Fruit fly (Drosophila melanogaster) whole organism, embryonic: ENCODE data around the gene Acat2.

Experiments
- B-H2 ChIP-seq: fragments of 200-800 bp; sonication (Bioruptor generic); optimal IDR thresholded peaks from 2 replicates; lab custom pipeline; 2018; ENCODE audit warnings: missing biosample characterization, mild to moderate bottlenecking, missing genetic modification characterization
- CG11247 ChIP-seq: fragments of 200-800 bp; sonication (Bioruptor generic); IDR thresholded peaks from 2 replicates; pipeline ENCODE4 v1.3.6; 2022; ENCODE audit warnings: missing biosample characterization, missing genetic modification characterization
- CG12071 ChIP-seq: fragments of 200-800 bp; sonication (Bioruptor generic); optimal IDR thresholded peaks from 3 replicates; lab custom pipeline; 2018; ENCODE audit warnings: missing biosample characterization, mild to moderate bottlenecking, missing genetic modification characterization
- CG12219 ChIP-seq: fragments of 200-800 bp; sonication (Bioruptor generic); optimal IDR thresholded peaks from 3 replicates; lab custom pipeline; 2018; ENCODE audit warnings: missing biosample characterization, mild to moderate bottlenecking, missing genetic modification characterization
- CG12769 ChIP-seq: fragments of 200-800 bp; sonication (Bioruptor generic); optimal IDR thresholded peaks from 2 replicates; lab custom pipeline; 2019; ENCODE audit warnings: missing biosample characterization, mild to moderate bottlenecking, missing genetic modification characterization, moderate library complexity
- CG14667 ChIP-seq: fragments of 200-800 bp; sonication (Bioruptor generic); IDR thresholded peaks from 2 replicates; pipeline ENCODE4 v1.3.6; 2022; ENCODE audit warnings: missing biosample characterization, missing genetic modification characterization
- CG17328 ChIP-seq: fragments of 200-800 bp; sonication (Bioruptor generic); IDR thresholded peaks from 2 replicates; pipeline ENCODE4 v1.3.6; 2022; ENCODE audit warnings: missing biosample characterization, missing genetic modification characterization
- CG17568 ChIP-seq: fragments of 200-800 bp; sonication (Bioruptor generic); optimal IDR thresholded peaks from 2 replicates; lab custom pipeline; 2018; ENCODE audit warnings: missing biosample characterization, mild to moderate bottlenecking, missing genetic modification characterization, moderate library complexity
- CG2712 ChIP-seq: fragments of 200-800 bp; optimal IDR thresholded peaks from 3 replicates; lab custom pipeline; 2019; ENCODE audit warnings: missing biosample characterization, mild to moderate bottlenecking, missing genetic modification characterization, moderate library complexity
- CG34224 ChIP-seq: fragments of 200-800 bp; sonication (Bioruptor generic); IDR thresholded peaks from 3 replicates; pipeline ENCODE4 v1.3.6; 2022; ENCODE audit warnings: missing biosample characterization, missing genetic modification characterization; ENCODE audit not compliant: partially characterized antibody
- CG4424 ChIP-seq: fragments of 200-800 bp; sonication (Bioruptor generic); optimal IDR thresholded peaks from 3 replicates; lab custom pipeline; 2016; ENCODE audit warnings: missing biosample characterization, missing genetic modification characterization
- CG4820 ChIP-seq: fragments of 200-800 bp; sonication (Bioruptor generic); optimal IDR thresholded peaks from 3 replicates; lab custom pipeline; 2016; ENCODE audit warnings: missing biosample characterization, missing genetic modification characterization
- CG6254 ChIP-seq: fragments of 200-800 bp; sonication (Bioruptor generic); optimal IDR thresholded peaks from 3 replicates; lab custom pipeline; 2017; ENCODE audit warnings: mild to moderate bottlenecking, missing biosample characterization, missing genetic modification reagents, missing genetic modification characterization
- CG7372 ChIP-seq: fragments of 200-800 bp; sonication (Bioruptor generic); IDR thresholded peaks from 2 replicates; pipeline ENCODE4 v1.3.6; 2022; ENCODE audit warnings: missing biosample characterization, missing genetic modification characterization
- CG7839 ChIP-seq: fragments of 200-800 bp; sonication (Bioruptor generic); optimal IDR thresholded peaks from 3 replicates; lab custom pipeline; 2018; ENCODE audit warnings: missing biosample characterization, mild to moderate bottlenecking, missing genetic modification characterization, moderate library complexity
- CG8290 ChIP-seq, 3 experiments: fragments of 200-800 bp; sonication (Bioruptor generic); optimal IDR thresholded peaks; 2 replicates each; lab custom pipeline; 2016 to 2019; ENCODE audit warnings: missing biosample characterization in 3 of 3, missing genetic modification characterization in 3 of 3, mild to moderate bottlenecking in 2 of 3, moderate library complexity in 1 of 3
- CG8359 ChIP-seq: fragments of 200-800 bp; sonication (Bioruptor generic); optimal IDR thresholded peaks from 2 replicates; lab custom pipeline; 2017; ENCODE audit warnings: missing biosample characterization, mild to moderate bottlenecking, missing genetic modification characterization, borderline replicate concordance
- CG8388 ChIP-seq: fragments of 200-800 bp; sonication (Bioruptor generic); optimal IDR thresholded peaks from 2 replicates; lab custom pipeline; 2019; ENCODE audit warnings: missing biosample characterization, mild to moderate bottlenecking, missing genetic modification characterization, moderate library complexity
- Deaf1 ChIP-seq: fragments of 200-800 bp; optimal IDR thresholded peaks from 3 replicates; lab custom pipeline; 2019; ENCODE audit warnings: missing biosample characterization, mild to moderate bottlenecking, missing genetic modification characterization, moderate library complexity
- Dek ChIP-seq: fragments of 200-800 bp; sonication (Bioruptor generic); optimal IDR thresholded peaks from 3 replicates; lab custom pipeline; 2019; ENCODE audit warnings: missing biosample characterization, mild to moderate bottlenecking, missing genetic modification characterization, moderate library complexity
- Dip3 ChIP-seq: fragments of 200-800 bp; sonication (Bioruptor generic); optimal IDR thresholded peaks from 3 replicates; lab custom pipeline; 2016; ENCODE audit warnings: missing biosample characterization, missing genetic modification characterization
- GATAe ChIP-seq: fragments of 200-800 bp; sonication (Bioruptor generic); conservative IDR thresholded peaks from 2 replicates; pipeline ENCODE4 v1.3.6; 2022; ENCODE audit warnings: missing biosample characterization, missing genetic modification characterization
- Hmr ChIP-seq: fragments of 200-800 bp; sonication (Bioruptor generic); optimal IDR thresholded peaks from 3 replicates; lab custom pipeline; 2017; ENCODE audit warnings: mild to moderate bottlenecking, missing biosample characterization, missing genetic modification reagents, missing genetic modification characterization
- Hsf ChIP-seq: fragments of 200-800 bp; sonication (Bioruptor generic); optimal IDR thresholded peaks from 3 replicates; lab custom pipeline; 2016; ENCODE audit warnings: missing biosample characterization, missing genetic modification characterization
- Meics ChIP-seq: fragments of 200-800 bp; sonication (Bioruptor generic); optimal IDR thresholded peaks from 2 replicates; lab custom pipeline; 2017; ENCODE audit warnings: missing biosample characterization, mild to moderate bottlenecking, missing genetic modification characterization
- Neu2 ChIP-seq: fragments of 200-800 bp; sonication (Bioruptor generic); optimal IDR thresholded peaks from 3 replicates; lab custom pipeline; 2016; ENCODE audit warnings: missing biosample characterization, missing genetic modification characterization, borderline replicate concordance
- bsh ChIP-seq, 2 experiments: fragments of 200-800 bp; sonication (Bioruptor generic); optimal IDR thresholded peaks; 2 replicates each; lab custom pipeline; 2017 to 2018; ENCODE audit warnings: mild to moderate bottlenecking in 2 of 2, missing biosample characterization in 2 of 2, missing genetic modification characterization in 2 of 2, moderate library complexity in 1 of 2
- btn ChIP-seq: fragments of 200-800 bp; sonication (Bioruptor generic); optimal IDR thresholded peaks from 2 replicates; lab custom pipeline; 2016; ENCODE audit warnings: missing biosample characterization, missing genetic modification characterization
- chn ChIP-seq: fragments of 200-800 bp; sonication (Bioruptor generic); optimal IDR thresholded peaks from 2 replicates; lab custom pipeline; 2016; ENCODE audit warnings: missing biosample characterization, missing genetic modification characterization
- corto ChIP-seq: fragments of 200-800 bp; sonication (Bioruptor generic); optimal IDR thresholded peaks from 2 replicates; lab custom pipeline; 2016; ENCODE audit warnings: missing biosample characterization, mild to moderate bottlenecking, missing genetic modification characterization, moderate library complexity
- emc ChIP-seq: fragments of 200-800 bp; sonication (Bioruptor generic); optimal IDR thresholded peaks from 2 replicates; lab custom pipeline; 2016; ENCODE audit warnings: missing biosample characterization, missing genetic modification characterization
- esg ChIP-seq: fragments of 200-800 bp; sonication (Bioruptor generic); conservative IDR thresholded peaks from 2 replicates; pipeline ENCODE4 v1.3.6; 2022; ENCODE audit warnings: missing biosample characterization, missing genetic modification characterization
- gem ChIP-seq: fragments of 200-800 bp; sonication (Bioruptor generic); optimal IDR thresholded peaks from 2 replicates; lab custom pipeline; 2019; ENCODE audit warnings: missing biosample characterization, mild to moderate bottlenecking, missing genetic modification characterization, moderate library complexity
- grn ChIP-seq: fragments of 200-800 bp; sonication (Bioruptor generic); optimal IDR thresholded peaks from 3 replicates; lab custom pipeline; 2017; ENCODE audit warnings: missing biosample characterization, missing genetic modification characterization
- her ChIP-seq: fragments of 200-800 bp; sonication (Bioruptor generic); optimal IDR thresholded peaks from 2 replicates; lab custom pipeline; 2016; ENCODE audit warnings: missing biosample characterization, missing genetic modification characterization
- hkb ChIP-seq, 2 experiments: fragments of 200-800 bp in 1 of 2; fragments of >200 bp in 1 of 2; sonication (Bioruptor generic) in 1 of 2; IDR thresholded peaks in 1 of 2; optimal IDR thresholded peaks in 1 of 2; 2 replicates each; pipeline versions ENCODE4 v1.3.6 to Lab custom; 2017 to 2022; ENCODE audit warnings: missing biosample characterization in 1 of 2, missing genetic modification characterization in 1 of 2
- jumu ChIP-seq: fragments of 200-800 bp; sonication (Bioruptor generic); optimal IDR thresholded peaks from 3 replicates; lab custom pipeline; 2016; ENCODE audit warnings: missing biosample characterization, missing genetic modification characterization
- lov ChIP-seq, 2 experiments: fragments of 200-800 bp in 1 of 2; fragments of >200 bp in 1 of 2; sonication (Bioruptor generic) in 1 of 2; IDR thresholded peaks in 1 of 2; optimal IDR thresholded peaks in 1 of 2; 2 replicates in 1 of 2; 3 replicates in 1 of 2; pipeline versions ENCODE4 v1.3.6 to Lab custom; 2017 to 2022; ENCODE audit warnings: missing biosample characterization in 1 of 2, missing genetic modification characterization in 1 of 2
- mirr ChIP-seq: fragments of 200-800 bp; sonication (Bioruptor generic); optimal IDR thresholded peaks from 3 replicates; lab custom pipeline; 2018; ENCODE audit warnings: missing biosample characterization, mild to moderate bottlenecking, missing genetic modification characterization
- peb ChIP-seq: fragments of 200-800 bp; sonication (Bioruptor generic); IDR thresholded peaks from 2 replicates; pipeline ENCODE4 v1.3.6; 2022; ENCODE audit warnings: missing biosample characterization, missing genetic modification characterization
- pfk ChIP-seq: fragments of 200-800 bp; sonication (Bioruptor generic); optimal IDR thresholded peaks from 2 replicates; lab custom pipeline; 2018; ENCODE audit warnings: missing biosample characterization, mild to moderate bottlenecking, missing genetic modification characterization, moderate library complexity
- row ChIP-seq: fragments of 200-800 bp; sonication (Bioruptor generic); IDR thresholded peaks from 3 replicates; pipeline ENCODE4 v1.3.6; 2022; ENCODE audit warnings: missing biosample characterization, missing genetic modification characterization
- scrt ChIP-seq: fragments of 200-800 bp; sonication (Bioruptor generic); optimal IDR thresholded peaks from 2 replicates; lab custom pipeline; 2018; ENCODE audit warnings: missing biosample characterization, mild to moderate bottlenecking, missing genetic modification characterization, moderate library complexity
- tup ChIP-seq: fragments of 200-800 bp; sonication (Bioruptor generic); optimal IDR thresholded peaks from 2 replicates; lab custom pipeline; 2016; ENCODE audit warnings: missing biosample characterization, mild to moderate bottlenecking, missing genetic modification characterization, moderate library complexity
- unpg ChIP-seq: fragments of 200-800 bp; sonication (Bioruptor generic); optimal IDR thresholded peaks from 3 replicates; lab custom pipeline; 2018; ENCODE audit warnings: missing biosample characterization, mild to moderate bottlenecking, missing genetic modification characterization, moderate library complexity
- usp ChIP-seq: fragments of >200 bp; optimal IDR thresholded peaks from 2 replicates; lab custom pipeline; 2017; ENCODE audit warnings: missing biosample characterization, missing genetic modification characterization
- vvl ChIP-seq: fragments of 200-800 bp; sonication (Bioruptor generic); IDR thresholded peaks from 2 replicates; pipeline ENCODE4 v1.3.6; 2022; ENCODE audit warnings: missing biosample characterization, missing genetic modification characterization

Acat2 gene

dm6 chr3L:1319097-1319725, 16.5 kb downstream of the Acat2 start (continued):
- peak; percentile 47 for TF ChIP-seq Dip3 (GFP tag; lab: Kevin White, UChicago)
- no peak for TF ChIP-seq lov (optimal IDR thresholded peaks at IDR 0.05; lab: Kevin White, UChicago)
- TF ChIP-seq lov (GFP tag; IDR thresholded peaks at IDR 0.05; lab: Robert Waterston, UW) = 0 out of 3 replicates have a peak, but pooled peaks have one; percentile 65
- peak; percentile 28 for TF ChIP-seq Deaf1
- TF ChIP-seq CG12071 (GFP tag; lab: Kevin White, UChicago) = peak; percentile 82
- TF ChIP-seq CG17328 (GFP tag; lab: Robert Waterston, UW) = peak; percentile 86
- TF ChIP-seq CG17568 = no peak
- TF ChIP-seq scrt (GFP tag; lab: Kevin White, UChicago) = peak; percentile 54
- TF ChIP-seq btn (GFP tag; lab: Kevin White, UChicago) = peak; percentile 63
- peak; percentile 58 for TF ChIP-seq Meics (GFP tag; lab: Kevin White, UChicago)
- peak; percentile 79 for TF ChIP-seq CG7839 (tag; lab: Kevin White, UChicago)
- peak; percentile 76 for TF ChIP-seq CG12219 (GFP tag; lab: Kevin White, UChicago)
- TF ChIP-seq CG2712 (tag; lab: Kevin White, UChicago) = peak; percentile 89
- TF ChIP-seq gem (tag; lab: Kevin White, UChicago) = peak; percentile 85
- TF ChIP-seq her (GFP tag; lab: Kevin White, UChicago) = peak; percentile 5
- TF ChIP-seq peb = peak; percentile 60
- peak; percentile 81 for TF ChIP-seq unpg (GFP tag; lab: Kevin White, UChicago)
- peak; percentile 66 for TF ChIP-seq CG11247 (GFP tag; lab: Robert Waterston, UW)
- TF ChIP-seq hkb (optimal IDR thresholded peaks at IDR 0.05; lab: Kevin White, UChicago) = no peak
- TF ChIP-seq hkb (GFP tag; IDR thresholded peaks at IDR 0.05; lab: Robert Waterston, UW) = peak; percentile 90
- TF ChIP-seq usp (GFP tag; lab: Kevin White, UChicago) = no peak
- TF ChIP-seq Dek (tag; lab: Kevin White, UChicago) = peak; percentile 55
- TF ChIP-seq CG4820 (GFP tag; lab: Kevin White, UChicago) = peak; percentile 80
- TF ChIP-seq CG8388 = peak; percentile 79
- TF ChIP-seq tup = no peak
- TF ChIP-seq CG12769 (tag; lab: Kevin White, UChicago) = peak; percentile 69
- peak; percentile 96 for TF ChIP-seq vvl (GFP tag; lab: Robert Waterston, UW)
- no peak for TF ChIP-seq pfk
- TF ChIP-seq CG4424 (GFP tag; lab: Kevin White, UChicago) = peak; percentile 84
- TF ChIP-seq corto (GFP tag; lab: Kevin White, UChicago) = peak; percentile 96
- no peak for TF ChIP-seq Hmr
- TF ChIP-seq esg (GFP tag; lab: Robert Waterston, UW) = peak; percentile 74
- TF ChIP-seq CG14667 = peak; percentile 41; the same call in 1 of the 2 replicates
- 0 out of 2 replicates have a peak, but pooled peaks have one; percentile 39 for TF ChIP-seq CG7372 (GFP tag; lab: Robert Waterston, UW)
- peak; percentile 66 for TF ChIP-seq CG8359 (GFP tag; lab: Kevin White, UChicago)
- no peak for TF ChIP-seq B-H2 (GFP tag; lab: Kevin White, UChicago)
- TF ChIP-seq row = peak; percentile 78

- TF ChIP-seq GATAe (GFP tag; lab: Robert Waterston, UW) (peak; percentile 48; the same call in 1 of the 2 replicates), emc (GFP tag; lab: Kevin White, UChicago) (no peak), Meics (GFP tag; lab: Kevin White, UChicago) (peak; percentile 34), grn (peak; percentile 85), chn (GFP tag; lab: Kevin White, UChicago) (no peak), CG6254 (GFP tag; lab: Kevin White, UChicago) (no peak), Hsf (GFP tag; lab: Kevin White, UChicago) (no peak), CG34224 (GFP tag; lab: Robert Waterston, UW) (no peak), Neu2 (GFP tag; lab: Kevin White, UChicago) (no peak), mirr (GFP tag; lab: Kevin White, UChicago) (peak; percentile 48), bsh (GFP tag; optimal IDR thresholded peaks at IDR 0.05; lab: Kevin White, UChicago) (no peak), row (peak; percentile 48), jumu (GFP tag; lab: Kevin White, UChicago) (no peak), CG8290 (GFP tag; optimal IDR thresholded peaks at IDR 0.05; lab: Kevin White, UChicago) (no peak), CG8290 (tag; optimal IDR thresholded peaks at IDR 0.05; lab: Kevin White, UChicago) (peak in 1 of 2 experiments; percentile 5)
These were observed 17.6 kb downstream of the Acat2 start for dm6 chr3L:1320230-1320930.
